Worm (Caenorhabditis elegans): Measurements from ENCODE around the gene unc-85.
A peak's percentile ranks its signal among the peaks of the same experiment; 100 is the strongest.

Gene unc-85

ce11 chrII:4686941-4687340 lies 14.9 kb upstream of the unc-85 start, which contains the start of gene sre-39:
TSS of gene sre-39 (plus strand) at chrII:4687241.
- no peak for TF ChIP-seq gei-17 (GFP tag; optimal IDR thresholded peaks at IDR 0.05)
- TF ChIP-seq B0035.1 (tag; optimal IDR thresholded peaks at IDR 0.05): no peak
- no peak for TF ChIP-seq xnd-1 (tag; optimal IDR thresholded peaks at IDR 0.05)
- no peak for TF ChIP-seq T07F8.4 (tag; optimal IDR thresholded peaks at IDR 0.05)
- TF ChIP-seq Y53F4B.3 (GFP tag; IDR thresholded peaks at IDR 0.05): no peak
- no peak for TF ChIP-seq unc-62 (GFP tag; optimal IDR thresholded peaks at IDR 0.05)
- TF ChIP-seq madf-6 (GFP tag; IDR thresholded peaks at IDR 0.05): no peak
- no peak for TF ChIP-seq mel-28 (tag; optimal IDR thresholded peaks at IDR 0.05; ENCODE audit: borderline replicate concordance)
- TF ChIP-seq sea-2 (GFP tag; IDR thresholded peaks at IDR 0.05): no peak
- TF ChIP-seq B0261.1 (tag; optimal IDR thresholded peaks at IDR 0.05): no peak

- TF ChIP-seq attf-6 (GFP tag; IDR thresholded peaks at IDR 0.05) (no peak), madf-3 (GFP tag; IDR thresholded peaks at IDR 0.05) (no peak), C06A6.2 (GFP tag; conservative IDR thresholded peaks at IDR 0.05) (no peak), snpc-3.4 (tag; optimal IDR thresholded peaks at IDR 0.05) (no peak), lin-26 (GFP tag; IDR thresholded peaks at IDR 0.05) (no peak), fkh-3 (tag; optimal IDR thresholded peaks at IDR 0.05) (no peak), rcor-1 (GFP tag; IDR thresholded peaks at IDR 0.05) (no peak), egrh-3 (GFP tag; IDR thresholded peaks at IDR 0.05) (no peak), F22D6.2 (tag; optimal IDR thresholded peaks at IDR 0.05) (no peak), madf-8 (GFP tag; conservative IDR thresholded peaks at IDR 0.05) (no peak)
Measured at ce11 chrII:4689477-4689876, 12.4 kb upstream of the unc-85 start, which contains the start of gene F10G7.12. TSS of gene F10G7.12 (plus strand) at chrII:4689777.

- TF ChIP-seq madf-10 (tag; optimal IDR thresholded peaks at IDR 0.05): no peak
- no peak for TF ChIP-seq ccch-3 (GFP tag; optimal IDR thresholded peaks at IDR 0.05)
- TF ChIP-seq bed-1 (GFP tag; IDR thresholded peaks at IDR 0.05): no peak
- TF ChIP-seq C17E4.6 (GFP tag; IDR thresholded peaks at IDR 0.05): no peak
- peak; percentile 93 for TF ChIP-seq hmg-1.2 (GFP tag; IDR thresholded peaks at IDR 0.05)
- peak; percentile 4 for TF ChIP-seq attf-5 (GFP tag; optimal IDR thresholded peaks at IDR 0.05)
- TF ChIP-seq repo-1 (tag; optimal IDR thresholded peaks at IDR 0.05): no peak
- TF ChIP-seq nhr-80 (tag; optimal IDR thresholded peaks at IDR 0.05): peak; percentile 1
Measured at ce11 chrII:4693129-4693528, 8.7 kb upstream of the unc-85 start, which contains the start of gene F10G7.5. TSS of gene F10G7.5 (plus strand) at chrII:4693414.

ce11 chrII:4696055-4696454 lies 5.8 kb upstream of the unc-85 start:
- TF ChIP-seq madf-6 (GFP tag; IDR thresholded peaks at IDR 0.05) (peak; percentile 69), B0261.1 (tag; optimal IDR thresholded peaks at IDR 0.05) (no peak), Y53G8AR.9 (GFP tag; conservative IDR thresholded peaks at IDR 0.05) (0 out of 2 replicates have a peak, but pooled peaks have one; percentile 61), akir-1 (GFP tag; optimal IDR thresholded peaks at IDR 0.05) (no peak), hrde-1 (tag; optimal IDR thresholded peaks at IDR 0.05; ENCODE audit: borderline replicate concordance) (peak; percentile 86), F39B2.1 (GFP tag; IDR thresholded peaks at IDR 0.05) (peak; percentile 51; the same call in 1 of the 2 replicates), F22D6.2 (tag; optimal IDR thresholded peaks at IDR 0.05) (no peak), tbx-9 (tag; optimal IDR thresholded peaks at IDR 0.05; ENCODE audit: borderline replicate concordance) (no peak), F49E8.2 (tag; optimal IDR thresholded peaks at IDR 0.05; ENCODE audit: insufficient read depth) (peak; percentile 56), xnd-1 (tag; optimal IDR thresholded peaks at IDR 0.05) (peak; percentile 52), pbrm-1 (GFP tag; IDR thresholded peaks at IDR 0.05) (0 out of 2 replicates have a peak, but pooled peaks have one; percentile 22), B0336.3 (GFP tag; IDR thresholded peaks at IDR 0.05) (peak; percentile 65), nhr-27 (tag; optimal IDR thresholded peaks at IDR 0.05) (peak; percentile 56), athp-1 (tag; optimal IDR thresholded peaks at IDR 0.05) (peak; percentile 40), hsf-1 (GFP tag; IDR thresholded peaks at IDR 0.05) (0 out of 2 replicates have a peak, but pooled peaks have one; percentile 53), snpc-4 (GFP tag; optimal IDR thresholded peaks at IDR 0.05) (no peak), snpc-4 (tag; optimal IDR thresholded peaks at IDR 0.05) (peak in 1 of 4 experiments; percentile 45), ekl-4 (GFP tag; IDR thresholded peaks at IDR 0.05) (peak; percentile 56; the same call in 1 of the 2 replicates), tbp1 (GFP tag; optimal IDR thresholded peaks at IDR 0.05) (peak; percentile 8), rcor-1 (GFP tag; IDR thresholded peaks at IDR 0.05) (0 out of 2 replicates have a peak, but pooled peaks have one; percentile 28)
